Worm (Caenorhabditis elegans) whole organism, mixed stage, embryonic: Measurements from ENCODE around the gene rpl-7A.

Experiments
- M03D4.4 ChIP-seq: sonication (generic microtip); optimal IDR thresholded peaks from 2 replicates; lab custom pipeline; 2017; ENCODE audit warnings: mild to moderate bottlenecking, missing genetic modification characterization, missing compliant biosample characterization
- bed-3 ChIP-seq: fragments of 200-800 bp; sonication (Bioruptor generic); optimal IDR thresholded peaks from 3 replicates; lab custom pipeline; 2018; ENCODE audit warnings: mild to moderate bottlenecking, missing genetic modification characterization, moderate library complexity, missing compliant biosample characterization
- blmp-1 ChIP-seq: fragments of 150-350 bp; optimal IDR thresholded peaks from 2 replicates; lab custom pipeline; 2014; ENCODE audit warnings: missing biosample characterization, missing genetic modification characterization
- ceh-39 ChIP-seq: fragments of 150-350 bp; optimal IDR thresholded peaks from 2 replicates; lab custom pipeline; 2014; ENCODE audit warnings: missing biosample characterization, missing genetic modification characterization
- ceh-43 ChIP-seq: fragments of 200-800 bp; sonication (Bioruptor generic); optimal IDR thresholded peaks from 2 replicates; lab custom pipeline; 2018; ENCODE audit warnings: mild to moderate bottlenecking, missing genetic modification characterization, moderate library complexity, missing compliant biosample characterization
- ceh-83 ChIP-seq: fragments of 200-800 bp; sonication (Bioruptor generic); optimal IDR thresholded peaks from 2 replicates; lab custom pipeline; 2018; ENCODE audit warnings: mild to moderate bottlenecking, missing genetic modification characterization, missing compliant biosample characterization
- ces-1 ChIP-seq: fragments of 150-350 bp; optimal IDR thresholded peaks from 2 replicates; lab custom pipeline; 2014; ENCODE audit warnings: missing biosample characterization, missing genetic modification reagents, missing genetic modification characterization
- cnd-1 ChIP-seq: fragments of 200-800 bp; sonication (Bioruptor generic); optimal IDR thresholded peaks from 2 replicates; lab custom pipeline; 2018; ENCODE audit warnings: mild to moderate bottlenecking, missing genetic modification characterization, missing compliant biosample characterization
- drap-1 ChIP-seq: fragments of 200-800 bp; sonication (Bioruptor generic); optimal IDR thresholded peaks from 3 replicates; lab custom pipeline; 2018; ENCODE audit warnings: mild to moderate bottlenecking, missing genetic modification characterization, missing compliant biosample characterization
- elt-1 ChIP-seq: sonication (generic microtip); optimal IDR thresholded peaks from 2 replicates; lab custom pipeline; 2017; ENCODE audit warnings: missing genetic modification characterization, mild to moderate bottlenecking, missing compliant biosample characterization, antibody characterized with exemption, moderate library complexity, borderline replicate concordance; ENCODE audit not compliant: insufficient read depth
- elt-3 ChIP-seq: fragments of 150-350 bp; optimal IDR thresholded peaks from 2 replicates; lab custom pipeline; 2014; ENCODE audit warnings: missing biosample characterization, missing genetic modification characterization
- flh-1 ChIP-seq: fragments of 200-800 bp; sonication (Bioruptor generic); optimal IDR thresholded peaks from 2 replicates; lab custom pipeline; 2018; ENCODE audit warnings: mild to moderate bottlenecking, missing genetic modification characterization, moderate library complexity, missing compliant biosample characterization
- ham-2 ChIP-seq: fragments of 200-800 bp; sonication (Bioruptor generic); optimal IDR thresholded peaks from 2 replicates; lab custom pipeline; 2018; ENCODE audit warnings: mild to moderate bottlenecking, missing genetic modification characterization, missing compliant biosample characterization
- hlh-1 ChIP-seq: fragments of 150-350 bp; optimal IDR thresholded peaks from 2 replicates; lab custom pipeline; 2014; ENCODE audit warnings: missing biosample characterization, missing genetic modification reagents, missing genetic modification characterization
- lin-13 ChIP-seq: fragments of 150-350 bp; optimal IDR thresholded peaks from 2 replicates; lab custom pipeline; 2014; ENCODE audit warnings: missing biosample characterization, missing genetic modification characterization
- lin-32 ChIP-seq: fragments of 200-800 bp; sonication (Bioruptor generic); optimal IDR thresholded peaks from 2 replicates; lab custom pipeline; 2018; ENCODE audit warnings: mild to moderate bottlenecking, missing genetic modification characterization, missing compliant biosample characterization
- lsy-2 ChIP-seq: fragments of 150-350 bp; optimal IDR thresholded peaks from 2 replicates; lab custom pipeline; 2014; ENCODE audit warnings: missing biosample characterization, missing genetic modification characterization
- mab-5 ChIP-seq: fragments of 150-350 bp; optimal IDR thresholded peaks from 2 replicates; lab custom pipeline; 2014; ENCODE audit warnings: missing biosample characterization, missing genetic modification characterization
- mep-1 ChIP-seq: fragments of 150-350 bp; optimal IDR thresholded peaks from 2 replicates; lab custom pipeline; 2017; ENCODE audit warnings: missing biosample characterization, missing genetic modification reagents, missing genetic modification characterization, inconsistent platforms
- mls-2 ChIP-seq: sonication (generic microtip); optimal IDR thresholded peaks from 2 replicates; lab custom pipeline; 2016; ENCODE audit warnings: mild to moderate bottlenecking, missing genetic modification characterization, moderate library complexity, missing compliant biosample characterization
- nhr-12 ChIP-seq: fragments of 150-350 bp; optimal IDR thresholded peaks from 2 replicates; lab custom pipeline; 2014; ENCODE audit warnings: missing biosample characterization, missing genetic modification characterization
- nhr-2 ChIP-seq: fragments of 150-350 bp; optimal IDR thresholded peaks from 2 replicates; lab custom pipeline; 2014; ENCODE audit warnings: missing biosample characterization, missing genetic modification characterization
- nhr-237 ChIP-seq: fragments of 150-350 bp; optimal IDR thresholded peaks from 2 replicates; lab custom pipeline; 2014; ENCODE audit warnings: missing biosample characterization, missing genetic modification characterization
- nhr-28 ChIP-seq: fragments of 150-350 bp; optimal IDR thresholded peaks from 2 replicates; lab custom pipeline; 2014; ENCODE audit warnings: missing biosample characterization, missing genetic modification characterization
- nhr-76 ChIP-seq: sonication (generic microtip); optimal IDR thresholded peaks from 2 replicates; lab custom pipeline; 2017; ENCODE audit warnings: missing biosample characterization, missing genetic modification characterization
- pha-4 ChIP-seq: fragments of 150-350 bp; optimal IDR thresholded peaks from 2 replicates; lab custom pipeline; 2018; ENCODE audit warnings: missing biosample characterization, missing genetic modification reagents, missing genetic modification characterization
- sem-2 ChIP-seq: fragments of 200-800 bp; sonication (Bioruptor generic); optimal IDR thresholded peaks from 2 replicates; lab custom pipeline; 2018; ENCODE audit warnings: mild to moderate bottlenecking, missing genetic modification characterization, missing compliant biosample characterization
- snpc-4 ChIP-seq: fragments of 150-350 bp; optimal IDR thresholded peaks from 2 replicates; lab custom pipeline; 2014; ENCODE audit warnings: missing biosample characterization, missing genetic modification characterization
- sptf-1 ChIP-seq: sonication (generic microtip); optimal IDR thresholded peaks from 2 replicates; lab custom pipeline; 2017; ENCODE audit warnings: mild to moderate bottlenecking, missing genetic modification characterization, moderate library complexity, missing compliant biosample characterization
- tbx-8 ChIP-seq: fragments of 200-800 bp; sonication (Bioruptor generic); optimal IDR thresholded peaks from 2 replicates; lab custom pipeline; 2018; ENCODE audit warnings: mild to moderate bottlenecking, missing genetic modification characterization, moderate library complexity, missing compliant biosample characterization
- unc-120 ChIP-seq: sonication (generic microtip); optimal IDR thresholded peaks from 2 replicates; lab custom pipeline; 2017; ENCODE audit warnings: missing genetic modification characterization, missing compliant biosample characterization; ENCODE audit not compliant: poor library complexity, severe bottlenecking
- unc-39 ChIP-seq: fragments of 150-350 bp; optimal IDR thresholded peaks from 2 replicates; lab custom pipeline; 2014; ENCODE audit warnings: missing biosample characterization, missing genetic modification characterization
- unc-62 ChIP-seq: fragments of 150-350 bp; optimal IDR thresholded peaks from 2 replicates; lab custom pipeline; 2014; ENCODE audit warnings: missing biosample characterization, missing genetic modification reagents, missing genetic modification characterization
- zip-8 ChIP-seq: fragments of 150-350 bp; optimal IDR thresholded peaks from 2 replicates; lab custom pipeline; 2014; ENCODE audit warnings: missing biosample characterization, missing genetic modification characterization
- ztf-11 ChIP-seq: fragments of 150-350 bp; optimal IDR thresholded peaks from 2 replicates; lab custom pipeline; 2014; ENCODE audit warnings: missing biosample characterization, missing genetic modification characterization

The rpl-7A gene

DNA sequence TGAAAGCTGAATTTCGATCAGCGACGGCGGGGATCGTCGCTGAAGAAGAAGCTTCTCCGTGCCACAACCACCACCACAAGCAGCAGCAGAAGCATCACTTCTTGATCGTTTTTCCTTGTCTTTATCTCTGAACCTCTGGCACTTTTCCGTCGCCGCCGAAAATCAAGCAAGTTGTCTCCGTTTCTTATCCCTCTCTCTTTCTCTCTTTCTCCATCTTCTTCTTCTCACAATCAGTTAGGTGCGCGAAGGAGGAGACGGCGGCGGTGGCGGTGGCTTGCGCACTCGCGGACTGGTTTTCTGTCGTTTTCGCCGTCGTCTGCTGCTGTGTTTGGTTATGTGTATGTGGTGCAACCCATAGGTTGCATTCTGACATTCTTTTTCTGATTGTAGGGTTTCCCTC, 8.0 kb upstream of the rpl-7A start:
- no peak for TF ChIP-seq mls-2 (tag; lab: Kevin White, UChicago)
- TF ChIP-seq drap-1 (GFP tag; lab: Kevin White, UChicago) = no peak
- no peak for TF ChIP-seq nhr-76
- no peak for TF ChIP-seq tbx-8 (GFP tag; lab: Kevin White, UChicago)
- no peak for TF ChIP-seq flh-1 (GFP tag; lab: Kevin White, UChicago)
- TF ChIP-seq nhr-2 (tag; lab: Kevin White, UChicago) = no peak
- TF ChIP-seq nhr-28 (tag; lab: Kevin White, UChicago) = no peak
- TF ChIP-seq zip-8 (tag; lab: Kevin White, UChicago) = no peak
- peak; percentile 19 for TF ChIP-seq cnd-1 (tag; lab: Kevin White, UChicago)
- TF ChIP-seq unc-120 (tag; lab: Kevin White, UChicago) = peak; percentile 2
- TF ChIP-seq M03D4.4 (tag; lab: Kevin White, UChicago) = no peak
- TF ChIP-seq lsy-2 (tag; lab: Kevin White, UChicago) = peak; percentile 18
- no peak for TF ChIP-seq mab-5 (tag; lab: Kevin White, UChicago)
- no peak for TF ChIP-seq sem-2 (GFP tag; lab: Kevin White, UChicago)
- TF ChIP-seq blmp-1 (tag; lab: Kevin White, UChicago) = no peak
- peak; percentile 72 for TF ChIP-seq ham-2 (GFP tag; lab: Kevin White, UChicago)
- no peak for TF ChIP-seq mep-1
- TF ChIP-seq nhr-12 = no peak
- no peak for TF ChIP-seq bed-3 (GFP tag; lab: Kevin White, UChicago)
- TF ChIP-seq elt-1 (tag; lab: Kevin White, UChicago) = no peak
- TF ChIP-seq lin-13 (tag; lab: Kevin White, UChicago) = no peak
- TF ChIP-seq elt-3 (tag; lab: Kevin White, UChicago) = no peak
- no peak for TF ChIP-seq nhr-237 (tag; lab: Kevin White, UChicago)
- TF ChIP-seq unc-39 (tag; lab: Kevin White, UChicago) = no peak
- TF ChIP-seq ceh-83 = no peak
- TF ChIP-seq ceh-43 (GFP tag; lab: Kevin White, UChicago) = no peak
- no peak for TF ChIP-seq lin-32
- TF ChIP-seq pha-4 (tag; lab: Kevin White, UChicago) = peak; percentile 14
- peak; percentile 5 for TF ChIP-seq unc-62
- TF ChIP-seq ceh-39 (tag; lab: Kevin White, UChicago) = no peak
- TF ChIP-seq sptf-1 (tag; lab: Kevin White, UChicago) = no peak
- TF ChIP-seq ces-1 = no peak
- no peak for TF ChIP-seq snpc-4 (tag; lab: Kevin White, UChicago)
- no peak for TF ChIP-seq ztf-11 (tag; lab: Kevin White, UChicago)
- no peak for TF ChIP-seq hlh-1

DNA sequence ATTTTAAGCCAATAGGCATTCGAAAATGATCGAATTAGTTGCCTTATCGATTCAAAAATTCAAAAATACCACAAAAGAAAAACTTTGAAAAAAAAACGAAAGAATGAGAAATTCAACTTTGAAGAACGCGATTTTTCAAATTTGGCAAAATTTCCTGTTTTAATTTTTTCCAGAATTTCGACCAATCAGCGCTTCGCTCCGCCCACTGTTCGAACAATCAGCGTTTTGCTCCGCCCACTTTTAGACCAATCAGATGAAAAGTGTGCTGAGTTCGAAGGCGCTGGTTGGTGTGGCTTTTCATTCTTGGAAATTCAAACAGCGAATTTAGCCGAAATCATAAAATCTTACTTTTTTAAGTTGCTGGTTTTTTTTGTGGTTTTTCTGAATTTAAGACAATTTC, 7.2 kb upstream of the rpl-7A start:
- TF ChIP-seq pha-4 (tag; lab: Kevin White, UChicago) = no peak
- TF ChIP-seq ceh-39 (tag; lab: Kevin White, UChicago) = no peak
- TF ChIP-seq ces-1 = no peak
- TF ChIP-seq ham-2 (GFP tag; lab: Kevin White, UChicago) = no peak
- TF ChIP-seq nhr-12 = no peak
- no peak for TF ChIP-seq nhr-76
- no peak for TF ChIP-seq lin-32
- TF ChIP-seq sptf-1 (tag; lab: Kevin White, UChicago) = no peak
- TF ChIP-seq elt-3 (tag; lab: Kevin White, UChicago) = no peak
- no peak for TF ChIP-seq unc-120 (tag; lab: Kevin White, UChicago)
- no peak for TF ChIP-seq unc-62
- no peak for TF ChIP-seq hlh-1
- no peak for TF ChIP-seq elt-1 (tag; lab: Kevin White, UChicago)
- no peak for TF ChIP-seq nhr-2 (tag; lab: Kevin White, UChicago)
- no peak for TF ChIP-seq sem-2 (GFP tag; lab: Kevin White, UChicago)
- TF ChIP-seq ceh-43 (GFP tag; lab: Kevin White, UChicago) = no peak
- no peak for TF ChIP-seq blmp-1 (tag; lab: Kevin White, UChicago)
- TF ChIP-seq drap-1 (GFP tag; lab: Kevin White, UChicago) = no peak
- no peak for TF ChIP-seq zip-8 (tag; lab: Kevin White, UChicago)
- TF ChIP-seq, all 35 proteins: peak for 0

DNA sequence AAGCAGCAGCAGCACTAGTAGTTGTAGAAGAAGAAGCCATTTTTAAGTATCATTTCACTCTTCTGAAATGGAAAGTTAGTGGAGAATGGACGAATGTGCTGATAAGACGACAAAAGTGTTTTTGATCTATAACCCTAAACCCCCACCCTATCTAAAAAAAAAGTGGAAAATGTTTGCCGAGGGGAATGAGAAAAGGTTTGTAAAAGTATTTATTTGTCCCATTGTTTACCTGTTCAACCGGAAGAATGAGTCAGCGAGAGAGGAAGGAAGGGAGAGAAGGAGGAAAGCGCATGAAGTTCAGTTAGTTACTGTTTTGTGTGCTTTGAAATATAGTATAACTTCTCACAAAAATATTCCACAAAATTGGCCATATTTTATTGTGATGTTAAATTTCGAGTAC, 6.7 kb upstream of the rpl-7A start:
- no peak for TF ChIP-seq flh-1 (GFP tag; lab: Kevin White, UChicago)
- no peak for TF ChIP-seq nhr-2 (tag; lab: Kevin White, UChicago)
